Fruit fly (Drosophila melanogaster) whole organism, embryonic: Measurements from ENCODE around the gene CG7785.

ENCODE experiments used
- Adf1 ChIP-seq: fragments of 200-800 bp; sonication (Bioruptor generic); IDR thresholded peaks from 2 replicates; pipeline ENCODE4 v1.3.6; 2022; ENCODE audit warnings: missing biosample characterization, missing genetic modification characterization
- Atf3 ChIP-seq: fragments of 200-800 bp; sonication (Bioruptor generic); optimal IDR thresholded peaks from 3 replicates; lab custom pipeline; 2016; ENCODE audit warnings: missing biosample characterization, missing genetic modification characterization
- B-H1 ChIP-seq: fragments of 200-800 bp; sonication (Bioruptor generic); IDR thresholded peaks from 3 replicates; pipeline ENCODE4 v1.3.6; 2022; ENCODE audit warnings: missing biosample characterization, missing genetic modification characterization
- CG10209 ChIP-seq: fragments of 200-800 bp; sonication (Bioruptor generic); optimal IDR thresholded peaks from 3 replicates; lab custom pipeline; 2017; ENCODE audit warnings: missing biosample characterization, mild to moderate bottlenecking, missing genetic modification characterization, missing genetic modification reagents
- CG11093 ChIP-seq: fragments of 200-800 bp; sonication (Bioruptor generic); IDR thresholded peaks from 3 replicates; pipeline ENCODE4 v1.3.6; 2022; ENCODE audit warnings: missing biosample characterization, missing genetic modification characterization
- CG11456 ChIP-seq: fragments of 200-800 bp; sonication (Bioruptor generic); IDR thresholded peaks from 3 replicates; pipeline ENCODE4 v1.3.6; 2022; ENCODE audit warnings: missing biosample characterization, missing genetic modification characterization
- CG12391 ChIP-seq: fragments of 200-800 bp; sonication (Bioruptor generic); optimal IDR thresholded peaks from 3 replicates; lab custom pipeline; 2018; ENCODE audit warnings: missing biosample characterization, mild to moderate bottlenecking, missing genetic modification characterization, moderate library complexity
- CG12744 ChIP-seq: fragments of 200-800 bp; sonication (Bioruptor generic); optimal IDR thresholded peaks from 2 replicates; lab custom pipeline; 2016; ENCODE audit warnings: missing biosample characterization, missing genetic modification characterization
- CG1602 ChIP-seq: fragments of 200-800 bp; sonication (Bioruptor generic); optimal IDR thresholded peaks from 3 replicates; lab custom pipeline; 2016; ENCODE audit warnings: missing biosample characterization, missing genetic modification characterization
- CG1603 ChIP-seq: fragments of 200-800 bp; sonication (Bioruptor generic); optimal IDR thresholded peaks from 2 replicates; lab custom pipeline; 2019; ENCODE audit warnings: missing biosample characterization, mild to moderate bottlenecking, missing genetic modification characterization, moderate library complexity
- CG16779 ChIP-seq: fragments of 200-800 bp; sonication (Bioruptor generic); IDR thresholded peaks from 2 replicates; pipeline ENCODE4 v1.3.6; 2022; ENCODE audit warnings: missing biosample characterization, missing genetic modification characterization
- CG16815 ChIP-seq: fragments of 200-800 bp; sonication (Bioruptor generic); optimal IDR thresholded peaks from 3 replicates; lab custom pipeline; 2017; ENCODE audit warnings: missing biosample characterization, mild to moderate bottlenecking, missing genetic modification characterization
- CG17385 ChIP-seq: fragments of 200-800 bp; sonication (Bioruptor generic); optimal IDR thresholded peaks from 3 replicates; lab custom pipeline; 2018; ENCODE audit warnings: missing biosample characterization, mild to moderate bottlenecking, missing genetic modification characterization
- CG17912 ChIP-seq: fragments of 200-800 bp; sonication (Bioruptor generic); optimal IDR thresholded peaks from 2 replicates; lab custom pipeline; 2018; ENCODE audit warnings: missing biosample characterization, mild to moderate bottlenecking, missing genetic modification characterization
- CG32767 ChIP-seq: fragments of 200-800 bp; sonication (Bioruptor generic); IDR thresholded peaks from 2 replicates; pipeline ENCODE4 v1.3.6; 2022; ENCODE audit warnings: missing biosample characterization, missing genetic modification characterization
- CG33213 ChIP-seq: fragments of 200-800 bp; sonication (Bioruptor generic); optimal IDR thresholded peaks from 3 replicates; lab custom pipeline; 2016; ENCODE audit warnings: missing biosample characterization, missing genetic modification characterization
- CG34376 ChIP-seq: fragments of 200-800 bp; sonication (Bioruptor generic); optimal IDR thresholded peaks from 2 replicates; lab custom pipeline; 2018; ENCODE audit warnings: missing biosample characterization, mild to moderate bottlenecking, missing genetic modification characterization
- CG4282 ChIP-seq: fragments of 200-800 bp; sonication (Bioruptor generic); optimal IDR thresholded peaks from 2 replicates; lab custom pipeline; 2016; ENCODE audit warnings: missing biosample characterization, missing genetic modification characterization
- CG5953 ChIP-seq: fragments of 200-800 bp; sonication (Bioruptor generic); IDR thresholded peaks from 2 replicates; pipeline ENCODE4 v1.3.6; 2022; ENCODE audit warnings: missing biosample characterization, missing genetic modification characterization
- CG6272 ChIP-seq: fragments of 200-800 bp; sonication (Bioruptor generic); IDR thresholded peaks from 2 replicates; pipeline ENCODE4 v1.3.6; 2022; ENCODE audit warnings: missing biosample characterization, missing genetic modification characterization
- CG6765 ChIP-seq: fragments of 200-800 bp; sonication (Bioruptor generic); optimal IDR thresholded peaks from 3 replicates; lab custom pipeline; 2017; ENCODE audit warnings: missing biosample characterization, mild to moderate bottlenecking, missing genetic modification characterization
- CG7928 ChIP-seq: fragments of 200-800 bp; sonication (Bioruptor generic); optimal IDR thresholded peaks from 2 replicates; lab custom pipeline; 2017; ENCODE audit warnings: missing biosample characterization, mild to moderate bottlenecking, missing genetic modification characterization
- CG8359 ChIP-seq: fragments of 200-800 bp; sonication (Bioruptor generic); optimal IDR thresholded peaks from 2 replicates; lab custom pipeline; 2017; ENCODE audit warnings: missing biosample characterization, mild to moderate bottlenecking, missing genetic modification characterization, borderline replicate concordance
- Deaf1 ChIP-seq: fragments of 200-800 bp; optimal IDR thresholded peaks from 3 replicates; lab custom pipeline; 2019; ENCODE audit warnings: missing biosample characterization, mild to moderate bottlenecking, missing genetic modification characterization, moderate library complexity
- Doc3 ChIP-seq: fragments of 200-800 bp; sonication (Bioruptor generic); IDR thresholded peaks from 3 replicates; pipeline ENCODE4 v1.3.6; 2022; ENCODE audit warnings: missing biosample characterization, missing genetic modification characterization; ENCODE audit not compliant: partially characterized antibody
- Gsc ChIP-seq: fragments of 200-800 bp; sonication (Bioruptor generic); IDR thresholded peaks from 2 replicates; pipeline ENCODE4 v1.3.6; 2022; ENCODE audit warnings: missing biosample characterization, missing genetic modification characterization
- HmgZ ChIP-seq: fragments of 200-800 bp; sonication (Bioruptor generic); optimal IDR thresholded peaks from 2 replicates; lab custom pipeline; 2018; ENCODE audit warnings: missing biosample characterization, mild to moderate bottlenecking, missing genetic modification characterization
- MBD-R2 ChIP-seq: fragments of 200-800 bp; sonication (Bioruptor generic); IDR thresholded peaks from 2 replicates; pipeline ENCODE4 v1.3.6; 2022; ENCODE audit warnings: missing biosample characterization, missing genetic modification characterization
- Six4 ChIP-seq: fragments of 200-800 bp; sonication (Bioruptor generic); optimal IDR thresholded peaks from 2 replicates; lab custom pipeline; 2016; ENCODE audit warnings: missing biosample characterization, missing genetic modification characterization
- Taf1 ChIP-seq: fragments of 200-800 bp; sonication (Bioruptor generic); IDR thresholded peaks from 2 replicates; pipeline ENCODE4 v1.3.6; 2022; ENCODE audit warnings: missing biosample characterization, missing genetic modification characterization
- al ChIP-seq: fragments of 200-800 bp; sonication (Bioruptor generic); IDR thresholded peaks from 2 replicates; pipeline ENCODE4 v1.3.6; 2022; ENCODE audit warnings: missing biosample characterization, missing genetic modification characterization
- aop ChIP-seq: fragments of 200-800 bp; sonication (Bioruptor generic); IDR thresholded peaks from 2 replicates; pipeline ENCODE4 v1.3.6; 2022; ENCODE audit warnings: missing biosample characterization, missing genetic modification characterization
- bab2 ChIP-seq: fragments of 200-800 bp; sonication (Bioruptor generic); optimal IDR thresholded peaks from 2 replicates; lab custom pipeline; 2016; ENCODE audit warnings: missing biosample characterization, missing genetic modification characterization
- danr ChIP-seq: fragments of 200-800 bp; sonication (Bioruptor generic); IDR thresholded peaks from 2 replicates; pipeline ENCODE4 v1.3.6; 2022; ENCODE audit warnings: missing biosample characterization, missing genetic modification characterization
- emc ChIP-seq: fragments of 200-800 bp; sonication (Bioruptor generic); optimal IDR thresholded peaks from 2 replicates; lab custom pipeline; 2016; ENCODE audit warnings: missing biosample characterization, missing genetic modification characterization
- eve ChIP-seq, 2 experiments: fragments of >200 bp; optimal IDR thresholded peaks; 2 replicates each; lab custom pipeline; 2017; ENCODE audit warnings: missing biosample characterization in 2 of 2, missing genetic modification characterization in 2 of 2
- exex ChIP-seq: fragments of 200-800 bp; sonication (Bioruptor generic); optimal IDR thresholded peaks from 4 replicates; lab custom pipeline; 2018; ENCODE audit warnings: missing biosample characterization, mild to moderate bottlenecking, missing genetic modification characterization, moderate library complexity
- gcm ChIP-seq: fragments of 200-800 bp; sonication (Bioruptor generic); optimal IDR thresholded peaks from 2 replicates; lab custom pipeline; 2019; ENCODE audit warnings: missing biosample characterization, mild to moderate bottlenecking, missing genetic modification characterization, moderate library complexity
- lmd ChIP-seq: fragments of 200-800 bp; sonication (Bioruptor generic); IDR thresholded peaks from 2 replicates; pipeline ENCODE4 v1.3.6; 2022; ENCODE audit warnings: missing biosample characterization, missing genetic modification characterization
- maf-S ChIP-seq: fragments of 200-800 bp; sonication (Bioruptor generic); optimal IDR thresholded peaks from 2 replicates; lab custom pipeline; 2016; ENCODE audit warnings: missing biosample characterization, missing genetic modification characterization
- prd ChIP-seq, 3 experiments: fragments of >200 bp in 2 of 3; fragments of 200-800 bp in 1 of 3; sonication (Bioruptor generic) in 1 of 3; optimal IDR thresholded peaks in 2 of 3; IDR thresholded peaks in 1 of 3; 2 replicates in 2 of 3; 3 replicates in 1 of 3; pipeline versions ENCODE4 v1.3.6 to Lab custom; 2017 to 2022; ENCODE audit warnings: missing biosample characterization in 1 of 3, missing genetic modification characterization in 1 of 3
- schlank ChIP-seq: fragments of 200-800 bp; sonication (Bioruptor generic); optimal IDR thresholded peaks from 2 replicates; lab custom pipeline; 2018; ENCODE audit warnings: missing biosample characterization, mild to moderate bottlenecking, missing genetic modification characterization
- slou ChIP-seq: fragments of 200-800 bp; sonication (Bioruptor generic); optimal IDR thresholded peaks from 3 replicates; lab custom pipeline; 2016; ENCODE audit warnings: missing biosample characterization, missing genetic modification characterization
- sr ChIP-seq: fragments of 200-800 bp; sonication (Bioruptor generic); IDR thresholded peaks from 3 replicates; pipeline ENCODE4 v1.3.6; 2022; ENCODE audit warnings: missing biosample characterization, missing genetic modification characterization
- stc ChIP-seq: fragments of 200-800 bp; sonication (Bioruptor generic); IDR thresholded peaks from 2 replicates; pipeline ENCODE4 v1.3.6; 2022; ENCODE audit warnings: missing biosample characterization, missing genetic modification characterization
- stwl ChIP-seq: fragments of 200-800 bp; sonication (Bioruptor generic); optimal IDR thresholded peaks from 3 replicates; lab custom pipeline; 2018; ENCODE audit warnings: missing biosample characterization, mild to moderate bottlenecking, missing genetic modification characterization, moderate library complexity
- unpg ChIP-seq: fragments of 200-800 bp; sonication (Bioruptor generic); optimal IDR thresholded peaks from 3 replicates; lab custom pipeline; 2018; ENCODE audit warnings: missing biosample characterization, mild to moderate bottlenecking, missing genetic modification characterization, moderate library complexity
- zen2 ChIP-seq: fragments of 200-800 bp; sonication (Bioruptor generic); IDR thresholded peaks from 3 replicates; pipeline ENCODE4 v1.3.6; 2022; ENCODE audit warnings: missing biosample characterization, missing genetic modification characterization; ENCODE audit not compliant: partially characterized antibody
- zfh1 ChIP-seq: fragments of 200-800 bp; sonication (Bioruptor generic); IDR thresholded peaks from 3 replicates; pipeline ENCODE4 v1.3.6; 2022; ENCODE audit warnings: missing biosample characterization, missing genetic modification characterization

The CG7785 gene

DNA sequence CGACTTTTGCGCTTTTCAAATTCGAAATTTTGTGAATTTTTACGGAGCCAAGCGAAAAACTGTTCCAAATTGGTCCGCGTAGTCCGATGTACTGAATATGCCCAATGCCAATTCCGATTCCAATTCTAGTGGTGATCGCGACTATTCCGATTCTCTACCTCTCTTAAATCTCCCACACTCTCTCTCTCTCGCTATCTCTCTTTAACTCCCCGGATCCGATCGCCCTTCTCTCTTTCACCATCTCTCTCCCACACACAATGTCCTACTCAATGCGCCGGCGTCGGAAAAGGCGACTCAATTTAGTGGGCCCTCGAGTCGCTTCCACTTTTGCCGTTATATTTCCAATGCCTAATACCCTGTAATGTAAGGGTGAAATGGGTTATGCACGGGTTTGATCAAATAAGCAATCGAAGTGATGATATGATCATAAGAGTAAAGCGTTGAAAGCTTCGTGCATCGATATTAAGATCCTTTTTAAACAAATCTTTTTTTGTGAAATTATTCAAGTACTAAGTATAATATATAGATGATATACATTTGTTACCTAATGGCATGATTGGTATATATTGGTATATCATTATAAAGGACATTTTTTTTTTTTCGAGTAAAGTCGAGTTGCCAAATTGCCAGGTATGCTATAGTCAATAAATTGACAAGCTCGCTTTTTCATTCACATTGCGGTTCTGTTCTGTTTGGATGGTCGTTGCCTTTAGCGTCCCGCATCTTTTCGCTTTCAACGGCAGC, 28.0 kb downstream of the CG7785 start (continued):
- no peak for TF ChIP-seq prd (optimal IDR thresholded peaks at IDR 0.05; lab: Kevin White, UChicago)
- TF ChIP-seq prd (GFP tag; IDR thresholded peaks at IDR 0.05; lab: Robert Waterston, UW): peak; percentile 69; the same call in 2 of the 3 replicates
- no peak for TF ChIP-seq CG34376 (GFP tag; lab: Kevin White, UChicago)
- TF ChIP-seq CG6272 (GFP tag; lab: Robert Waterston, UW): no peak
- no peak for TF ChIP-seq Taf1
- no peak for TF ChIP-seq maf-S
- no peak for TF ChIP-seq Atf3 (GFP tag; lab: Kevin White, UChicago)
- TF ChIP-seq CG6765: peak; percentile 2
- no peak for TF ChIP-seq zen2 (GFP tag; lab: Robert Waterston, UW)
- peak; percentile 15 for TF ChIP-seq CG33213 (GFP tag; lab: Kevin White, UChicago)
- TF ChIP-seq stc (GFP tag; lab: Robert Waterston, UW): no peak; the same call in 1 of the 2 replicates
- no peak for TF ChIP-seq B-H1 (GFP tag; lab: Robert Waterston, UW)
- TF ChIP-seq al (GFP tag; lab: Robert Waterston, UW): no peak
- peak; percentile 63 for TF ChIP-seq CG17385 (GFP tag; lab: Kevin White, UChicago)
- no peak for TF ChIP-seq CG5953 (GFP tag; lab: Robert Waterston, UW)
- peak; percentile 15 for TF ChIP-seq CG8359 (GFP tag; lab: Kevin White, UChicago)
- TF ChIP-seq Deaf1 (tag; lab: Kevin White, UChicago): peak; percentile 45
- 0 out of 3 replicates have a peak, but pooled peaks have one; percentile 30 for TF ChIP-seq sr (GFP tag; lab: Robert Waterston, UW)
- no peak for TF ChIP-seq Gsc (GFP tag; lab: Robert Waterston, UW)
- no peak for TF ChIP-seq CG11456 (GFP tag; lab: Robert Waterston, UW)
- TF ChIP-seq Adf1 (GFP tag; lab: Robert Waterston, UW): no peak
- TF ChIP-seq CG17912 (GFP tag; lab: Kevin White, UChicago): no peak
- peak; percentile 32 for TF ChIP-seq bab2 (GFP tag; lab: Kevin White, UChicago)
- TF ChIP-seq schlank: no peak
- peak in 1 of 2 experiments; percentile 79 for TF ChIP-seq eve (GFP tag; optimal IDR thresholded peaks at IDR 0.05; lab: Kevin White, UChicago)
- peak; percentile 74 for TF ChIP-seq lmd (GFP tag; lab: Robert Waterston, UW)
- TF ChIP-seq danr: no peak
- TF ChIP-seq MBD-R2 (GFP tag; lab: Robert Waterston, UW): 0 out of 2 replicates have a peak, but pooled peaks have one; percentile 15
- no peak for TF ChIP-seq stwl (tag; lab: Kevin White, UChicago)
- TF ChIP-seq Doc3 (GFP tag; lab: Robert Waterston, UW): no peak
- TF ChIP-seq unpg: peak; percentile 65
- TF ChIP-seq CG12744 (GFP tag; lab: Kevin White, UChicago): no peak
- peak; percentile 78 for TF ChIP-seq CG10209 (GFP tag; lab: Kevin White, UChicago)
- no peak for TF ChIP-seq CG4282 (GFP tag; lab: Kevin White, UChicago)
- TF ChIP-seq aop (GFP tag; lab: Robert Waterston, UW): no peak
- peak; percentile 51 for TF ChIP-seq gcm (GFP tag; lab: Kevin White, UChicago)
- TF ChIP-seq zfh1: 0 out of 3 replicates have a peak, but pooled peaks have one; percentile 38
- peak; percentile 84 for TF ChIP-seq CG12391 (tag; lab: Kevin White, UChicago)
- TF ChIP-seq CG1603: peak; percentile 42
- TF ChIP-seq Six4 (GFP tag; lab: Kevin White, UChicago): peak; percentile 56
- TF ChIP-seq slou (GFP tag; lab: Kevin White, UChicago): no peak
- TF ChIP-seq CG7928: no peak
- peak; percentile 34 for TF ChIP-seq HmgZ (tag; lab: Kevin White, UChicago)
- no peak for TF ChIP-seq exex (tag; lab: Kevin White, UChicago)
- no peak for TF ChIP-seq CG11093
- TF ChIP-seq CG16779 (GFP tag; lab: Robert Waterston, UW): no peak
- TF ChIP-seq CG16815 (GFP tag; lab: Kevin White, UChicago): peak; percentile 79
- peak; percentile 85 for TF ChIP-seq CG1602 (GFP tag; lab: Kevin White, UChicago)
- TF ChIP-seq emc (GFP tag; lab: Kevin White, UChicago): no peak
- TF ChIP-seq CG32767 (GFP tag; lab: Robert Waterston, UW): peak; percentile 9; the same call in 1 of the 2 replicates
